Worm (Caenorhabditis elegans): Measurements from ENCODE around the gene srv-27.
A peak's percentile ranks its signal among the peaks of the same experiment; 100 is the strongest.
"Not testable (repeated sequence)": the region's sequence is repeated elsewhere in the genome, so short reads cannot be mapped to it uniquely, and the experiment has no call there.

srv-27 gene

ce11 chrIV:6321667-6322066, 23.5 kb upstream of the srv-27 start, which contains the start of gene Y73B6BL.29 (continued):
- TF ChIP-seq C06A6.2 (GFP tag; conservative IDR thresholded peaks at IDR 0.05) (no peak), unc-130 (GFP tag; optimal IDR thresholded peaks at IDR 0.05) (peak; percentile 95), zim-3 (tag; optimal IDR thresholded peaks at IDR 0.05) (peak; percentile 46), lin-54 (GFP tag; optimal IDR thresholded peaks at IDR 0.05) (peak; percentile 94), zfh-2 (GFP tag; conservative IDR thresholded peaks at IDR 0.05) (no peak), nhr-120 (GFP tag; IDR thresholded peaks at IDR 0.05) (no peak), F49E8.2 (tag; optimal IDR thresholded peaks at IDR 0.05; ENCODE audit: insufficient read depth) (no peak), F52B5.7 (tag; optimal IDR thresholded peaks at IDR 0.05) (peak; percentile 61), ztf-22 (GFP tag; optimal IDR thresholded peaks at IDR 0.05) (no peak), F39B2.1 (GFP tag; IDR thresholded peaks at IDR 0.05) (peak; percentile 58; the same call in 1 of the 2 replicates), ceh-79 (tag; optimal IDR thresholded peaks at IDR 0.05) (no peak), ztf-18 (tag; optimal IDR thresholded peaks at IDR 0.05) (peak; percentile 49), snpc-4 (GFP tag; optimal IDR thresholded peaks at IDR 0.05) (peak; percentile 74), snpc-4 (tag; optimal IDR thresholded peaks at IDR 0.05) (peak; percentile 54 to 87 (median 78)), lsy-27 (tag; optimal IDR thresholded peaks at IDR 0.05; ENCODE audit: borderline replicate concordance, insufficient read depth) (no peak), ets-4 (GFP tag; optimal IDR thresholded peaks at IDR 0.05) (no peak), ztf-28 (GFP tag; IDR thresholded peaks at IDR 0.05) (0 out of 2 replicates have a peak, but pooled peaks have one; percentile 71), somi-1 (GFP tag; optimal IDR thresholded peaks at IDR 0.05) (peak; percentile 35), F55B11.4 (tag; optimal IDR thresholded peaks at IDR 0.05; ENCODE audit: borderline replicate concordance, insufficient read depth) (no peak), akir-1 (GFP tag; optimal IDR thresholded peaks at IDR 0.05) (peak; percentile 80), athp-1 (tag; optimal IDR thresholded peaks at IDR 0.05) (peak; percentile 39), him-1 (tag; optimal IDR thresholded peaks at IDR 0.05) (peak; percentile 45), F37B4.10 (GFP tag; IDR thresholded peaks at IDR 0.05) (no peak), let-526 (GFP tag; IDR thresholded peaks at IDR 0.05) (no peak), K11D2.4 (GFP tag; IDR thresholded peaks at IDR 0.05) (peak; percentile 55; the same call in 1 of the 2 replicates), mes-4 (tag; optimal IDR thresholded peaks at IDR 0.05) (no peak), sea-2 (GFP tag; IDR thresholded peaks at IDR 0.05) (0 out of 2 replicates have a peak, but pooled peaks have one; percentile 58), nfya-2 (GFP tag; IDR thresholded peaks at IDR 0.05) (no peak), Y67H2A.10 (GFP tag; conservative IDR thresholded peaks at IDR 0.05) (no peak), nhr-179 (tag; optimal IDR thresholded peaks at IDR 0.05) (no peak)

DNA sequence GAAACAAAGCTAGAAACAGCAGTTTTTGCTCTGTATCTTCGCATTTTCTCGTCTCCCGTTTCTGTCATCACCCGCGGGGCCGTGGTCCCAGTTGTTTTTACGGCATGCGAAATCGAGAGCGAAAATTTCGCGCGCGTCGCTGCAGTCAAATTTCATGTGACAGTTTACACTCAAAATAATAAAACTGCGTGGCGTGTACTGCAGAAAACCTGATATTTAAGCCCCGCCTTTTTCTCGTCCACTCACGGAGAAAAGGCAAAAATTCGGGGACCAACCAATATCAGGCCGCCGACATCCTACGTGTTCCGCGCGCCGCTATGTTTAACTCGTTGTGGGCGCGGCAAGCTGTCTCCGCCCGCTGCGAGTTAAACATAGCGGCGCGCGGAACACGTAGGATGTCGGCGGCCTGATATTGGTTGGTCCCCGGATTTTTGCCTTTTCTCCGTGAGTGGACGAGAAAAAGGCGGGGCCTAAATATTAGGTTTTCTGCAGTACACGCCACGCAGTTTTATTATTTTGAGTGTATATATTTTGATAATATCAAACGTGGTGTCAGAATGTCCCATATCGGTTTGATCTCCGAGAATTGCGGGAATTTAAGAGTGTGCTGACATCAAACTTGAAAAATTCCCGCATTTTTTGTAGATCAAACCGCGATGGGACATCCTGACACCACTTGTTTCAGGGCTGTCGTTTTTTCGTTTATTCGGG, 22.3 kb upstream of the srv-27 start:
- TF ChIP-seq hmg-1.2 (GFP tag; IDR thresholded peaks at IDR 0.05) (peak; percentile 50), madf-8 (GFP tag; conservative IDR thresholded peaks at IDR 0.05) (0 out of 2 replicates have a peak, but pooled peaks have one; percentile 2), snpc-1.1 (tag; optimal IDR thresholded peaks at IDR 0.05; ENCODE audit: insufficient read depth) (peak; percentile 41), madf-6 (GFP tag; IDR thresholded peaks at IDR 0.05) (peak; percentile 51; the same call in 1 of the 2 replicates), snpc-4 (GFP tag; optimal IDR thresholded peaks at IDR 0.05) (peak; percentile 8), snpc-4 (tag; optimal IDR thresholded peaks at IDR 0.05) (peak in 3 of 4 experiments; percentile 47 to 93 (median 85)), ztf-6 (GFP tag; IDR thresholded peaks at IDR 0.05) (0 out of 2 replicates have a peak, but pooled peaks have one; percentile 8)

DNA sequence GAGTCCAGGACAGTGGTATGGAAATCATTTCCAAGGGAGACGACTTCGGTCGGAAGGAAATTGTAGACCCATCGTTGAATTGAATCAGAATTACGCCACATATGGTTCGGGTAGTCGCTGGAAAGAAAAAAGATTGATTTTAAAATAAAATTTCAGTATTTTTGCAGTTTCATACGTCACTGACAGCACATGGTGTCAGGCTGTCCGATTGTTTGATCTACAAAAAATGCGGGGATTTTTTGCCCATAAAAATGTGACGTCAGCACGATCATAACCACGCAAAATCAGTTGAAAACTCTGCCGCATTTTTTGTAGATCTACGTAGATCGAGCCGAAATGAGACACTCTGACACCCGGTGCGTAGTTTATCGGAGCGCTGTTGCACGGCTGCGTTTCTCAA, 19.2 kb upstream of the srv-27 start, which contains the start of gene Y73B6BL.12:
Gene Y73B6BL.12 (minus strand): TSS at position 101 of the 400 bp plus-strand sequence.
- TF ChIP-seq nfya-2 (GFP tag; IDR thresholded peaks at IDR 0.05); madf-3 (GFP tag; IDR thresholded peaks at IDR 0.05); gei-17 (GFP tag; optimal IDR thresholded peaks at IDR 0.05): not testable (repeated sequence)
